Worm (Caenorhabditis elegans) whole organism, mixed stage, embryonic: ENCODE measurements around the gene C33F10.1.

Experiments used
- M03D4.4 ChIP-seq: sonication (generic microtip); optimal IDR thresholded peaks from 2 replicates; lab custom pipeline; 2017; ENCODE audit warnings: mild to moderate bottlenecking, missing genetic modification characterization, missing compliant biosample characterization
- bed-3 ChIP-seq: fragments of 200-800 bp; sonication (Bioruptor generic); optimal IDR thresholded peaks from 3 replicates; lab custom pipeline; 2018; ENCODE audit warnings: mild to moderate bottlenecking, missing genetic modification characterization, moderate library complexity, missing compliant biosample characterization
- blmp-1 ChIP-seq: fragments of 150-350 bp; optimal IDR thresholded peaks from 2 replicates; lab custom pipeline; 2014; ENCODE audit warnings: missing biosample characterization, missing genetic modification characterization
- ceh-43 ChIP-seq: fragments of 200-800 bp; sonication (Bioruptor generic); optimal IDR thresholded peaks from 2 replicates; lab custom pipeline; 2018; ENCODE audit warnings: mild to moderate bottlenecking, missing genetic modification characterization, moderate library complexity, missing compliant biosample characterization
- ceh-83 ChIP-seq: fragments of 200-800 bp; sonication (Bioruptor generic); optimal IDR thresholded peaks from 2 replicates; lab custom pipeline; 2018; ENCODE audit warnings: mild to moderate bottlenecking, missing genetic modification characterization, missing compliant biosample characterization
- ces-1 ChIP-seq: fragments of 150-350 bp; optimal IDR thresholded peaks from 2 replicates; lab custom pipeline; 2014; ENCODE audit warnings: missing biosample characterization, missing genetic modification reagents, missing genetic modification characterization
- cnd-1 ChIP-seq: fragments of 200-800 bp; sonication (Bioruptor generic); optimal IDR thresholded peaks from 2 replicates; lab custom pipeline; 2018; ENCODE audit warnings: mild to moderate bottlenecking, missing genetic modification characterization, missing compliant biosample characterization
- elt-1 ChIP-seq: sonication (generic microtip); optimal IDR thresholded peaks from 2 replicates; lab custom pipeline; 2017; ENCODE audit warnings: missing genetic modification characterization, mild to moderate bottlenecking, missing compliant biosample characterization, antibody characterized with exemption, moderate library complexity, borderline replicate concordance; ENCODE audit not compliant: insufficient read depth
- elt-3 ChIP-seq: fragments of 150-350 bp; optimal IDR thresholded peaks from 2 replicates; lab custom pipeline; 2014; ENCODE audit warnings: missing biosample characterization, missing genetic modification characterization
- flh-1 ChIP-seq: fragments of 200-800 bp; sonication (Bioruptor generic); optimal IDR thresholded peaks from 2 replicates; lab custom pipeline; 2018; ENCODE audit warnings: mild to moderate bottlenecking, missing genetic modification characterization, moderate library complexity, missing compliant biosample characterization
- ham-2 ChIP-seq: fragments of 200-800 bp; sonication (Bioruptor generic); optimal IDR thresholded peaks from 2 replicates; lab custom pipeline; 2018; ENCODE audit warnings: mild to moderate bottlenecking, missing genetic modification characterization, missing compliant biosample characterization
- hlh-1 ChIP-seq: fragments of 150-350 bp; optimal IDR thresholded peaks from 2 replicates; lab custom pipeline; 2014; ENCODE audit warnings: missing biosample characterization, missing genetic modification reagents, missing genetic modification characterization
- lin-13 ChIP-seq: fragments of 150-350 bp; optimal IDR thresholded peaks from 2 replicates; lab custom pipeline; 2014; ENCODE audit warnings: missing biosample characterization, missing genetic modification characterization
- lin-32 ChIP-seq: fragments of 200-800 bp; sonication (Bioruptor generic); optimal IDR thresholded peaks from 2 replicates; lab custom pipeline; 2018; ENCODE audit warnings: mild to moderate bottlenecking, missing genetic modification characterization, missing compliant biosample characterization
- lsy-2 ChIP-seq: fragments of 150-350 bp; optimal IDR thresholded peaks from 2 replicates; lab custom pipeline; 2014; ENCODE audit warnings: missing biosample characterization, missing genetic modification characterization
- mab-5 ChIP-seq: fragments of 150-350 bp; optimal IDR thresholded peaks from 2 replicates; lab custom pipeline; 2014; ENCODE audit warnings: missing biosample characterization, missing genetic modification characterization
- mep-1 ChIP-seq: fragments of 150-350 bp; optimal IDR thresholded peaks from 2 replicates; lab custom pipeline; 2017; ENCODE audit warnings: missing biosample characterization, missing genetic modification reagents, missing genetic modification characterization, inconsistent platforms
- mls-2 ChIP-seq: sonication (generic microtip); optimal IDR thresholded peaks from 2 replicates; lab custom pipeline; 2016; ENCODE audit warnings: mild to moderate bottlenecking, missing genetic modification characterization, moderate library complexity, missing compliant biosample characterization
- nhr-12 ChIP-seq: fragments of 150-350 bp; optimal IDR thresholded peaks from 2 replicates; lab custom pipeline; 2014; ENCODE audit warnings: missing biosample characterization, missing genetic modification characterization
- nhr-2 ChIP-seq: fragments of 150-350 bp; optimal IDR thresholded peaks from 2 replicates; lab custom pipeline; 2014; ENCODE audit warnings: missing biosample characterization, missing genetic modification characterization
- nhr-237 ChIP-seq: fragments of 150-350 bp; optimal IDR thresholded peaks from 2 replicates; lab custom pipeline; 2014; ENCODE audit warnings: missing biosample characterization, missing genetic modification characterization
- nhr-28 ChIP-seq: fragments of 150-350 bp; optimal IDR thresholded peaks from 2 replicates; lab custom pipeline; 2014; ENCODE audit warnings: missing biosample characterization, missing genetic modification characterization
- pha-4 ChIP-seq: fragments of 150-350 bp; optimal IDR thresholded peaks from 2 replicates; lab custom pipeline; 2018; ENCODE audit warnings: missing biosample characterization, missing genetic modification reagents, missing genetic modification characterization
- snpc-4 ChIP-seq: fragments of 150-350 bp; optimal IDR thresholded peaks from 2 replicates; lab custom pipeline; 2014; ENCODE audit warnings: missing biosample characterization, missing genetic modification characterization
- sptf-1 ChIP-seq: sonication (generic microtip); optimal IDR thresholded peaks from 2 replicates; lab custom pipeline; 2017; ENCODE audit warnings: mild to moderate bottlenecking, missing genetic modification characterization, moderate library complexity, missing compliant biosample characterization
- tbx-8 ChIP-seq: fragments of 200-800 bp; sonication (Bioruptor generic); optimal IDR thresholded peaks from 2 replicates; lab custom pipeline; 2018; ENCODE audit warnings: mild to moderate bottlenecking, missing genetic modification characterization, moderate library complexity, missing compliant biosample characterization
- unc-120 ChIP-seq: sonication (generic microtip); optimal IDR thresholded peaks from 2 replicates; lab custom pipeline; 2017; ENCODE audit warnings: missing genetic modification characterization, missing compliant biosample characterization; ENCODE audit not compliant: poor library complexity, severe bottlenecking
- unc-39 ChIP-seq: fragments of 150-350 bp; optimal IDR thresholded peaks from 2 replicates; lab custom pipeline; 2014; ENCODE audit warnings: missing biosample characterization, missing genetic modification characterization
- zip-8 ChIP-seq: fragments of 150-350 bp; optimal IDR thresholded peaks from 2 replicates; lab custom pipeline; 2014; ENCODE audit warnings: missing biosample characterization, missing genetic modification characterization
- ztf-11 ChIP-seq: fragments of 150-350 bp; optimal IDR thresholded peaks from 2 replicates; lab custom pipeline; 2014; ENCODE audit warnings: missing biosample characterization, missing genetic modification characterization

C33F10.1 gene

ce11 chrII:4874335-4874861 lies 39.6 kb downstream of the C33F10.1 start, which contains the start of gene F11G11.15:
TSS of gene F11G11.15 (plus strand) at chrII:4874845.
- TF ChIP-seq M03D4.4 (no peak), cnd-1 (tag; lab: Kevin White, UChicago) (no peak), nhr-237 (tag; lab: Kevin White, UChicago) (no peak), ztf-11 (tag; lab: Kevin White, UChicago) (no peak), lin-32 (no peak), ceh-83 (GFP tag; lab: Kevin White, UChicago) (no peak), pha-4 (tag; lab: Kevin White, UChicago) (no peak), blmp-1 (no peak), nhr-28 (tag; lab: Kevin White, UChicago) (no peak), ham-2 (no peak), nhr-2 (tag; lab: Kevin White, UChicago) (no peak)

DNA sequence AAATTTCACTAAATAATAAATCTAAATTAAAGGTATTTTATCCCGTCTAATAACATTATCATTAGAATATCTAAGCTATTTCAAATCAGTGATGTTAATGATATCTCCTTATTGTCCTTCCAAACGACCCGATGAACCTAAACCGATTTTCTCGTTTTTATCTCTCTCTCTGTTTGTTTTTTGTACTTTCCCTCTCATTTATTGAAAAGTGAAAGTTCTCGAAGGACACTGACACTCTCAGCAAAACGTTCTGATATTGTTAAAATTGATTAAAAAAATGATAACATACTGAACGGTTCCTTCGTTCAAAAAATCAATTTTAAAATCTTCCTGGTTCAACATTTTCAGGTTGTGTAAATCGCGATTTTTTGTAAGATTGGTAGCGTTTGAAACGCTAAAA lies 41.3 kb downstream of the C33F10.1 start, which contains the start of gene F11G11.13:
TSS of gene F11G11.13 (minus strand) at position 89 of the 400 bp plus-strand sequence.
- TF ChIP-seq nhr-2 (tag; lab: Kevin White, UChicago) (no peak), flh-1 (GFP tag; lab: Kevin White, UChicago) (no peak), nhr-237 (tag; lab: Kevin White, UChicago) (no peak), lsy-2 (tag; lab: Kevin White, UChicago) (no peak), bed-3 (no peak)
- TF ChIP-seq, all 35 proteins: peak for 0

ce11 chrII:4879629-4880028 lies 44.8 kb downstream of the C33F10.1 start, which contains the start of gene gst-6:
TSS of gene gst-6 (plus strand) at chrII:4879891.
- TF ChIP-seq zip-8 (tag; lab: Kevin White, UChicago) (no peak), flh-1 (GFP tag; lab: Kevin White, UChicago) (no peak), nhr-2 (tag; lab: Kevin White, UChicago) (no peak), ceh-43 (no peak), lin-13 (tag; lab: Kevin White, UChicago) (no peak), tbx-8 (no peak), nhr-28 (tag; lab: Kevin White, UChicago) (no peak), unc-39 (tag; lab: Kevin White, UChicago) (no peak), mls-2 (tag; lab: Kevin White, UChicago) (no peak), nhr-12 (tag; lab: Kevin White, UChicago) (no peak), sptf-1 (tag; lab: Kevin White, UChicago) (no peak), cnd-1 (tag; lab: Kevin White, UChicago) (no peak), snpc-4 (no peak), elt-1 (tag; lab: Kevin White, UChicago) (no peak), elt-3 (no peak), ham-2 (no peak), M03D4.4 (no peak), nhr-237 (tag; lab: Kevin White, UChicago) (no peak), ztf-11 (tag; lab: Kevin White, UChicago) (no peak)

DNA sequence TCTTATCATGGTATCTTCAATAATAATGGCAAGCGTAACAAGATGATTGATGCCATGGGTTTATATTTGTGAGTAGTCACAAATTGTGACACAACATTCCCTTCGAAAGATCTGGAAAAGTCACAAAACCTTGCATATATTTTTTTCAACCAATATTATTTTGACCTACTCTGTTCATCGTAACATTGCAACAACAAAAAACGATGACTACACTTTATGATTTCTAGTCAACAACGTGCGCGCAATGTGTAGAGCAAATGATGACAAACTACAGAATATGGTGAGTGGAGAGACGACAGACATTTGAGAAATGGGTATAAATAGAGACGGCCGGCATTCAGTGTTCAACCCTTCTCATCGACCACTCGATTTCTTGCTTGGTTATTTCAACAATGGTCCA lies 46.9 kb downstream of the C33F10.1 start, which contains the start of gene gst-7:
TSS of gene gst-7 (plus strand) at position 336 of the 400 bp plus-strand sequence.
- peak; percentile 31 for TF ChIP-seq pha-4 (tag; lab: Kevin White, UChicago)
- TF ChIP-seq lsy-2 (tag; lab: Kevin White, UChicago), result no peak

DNA sequence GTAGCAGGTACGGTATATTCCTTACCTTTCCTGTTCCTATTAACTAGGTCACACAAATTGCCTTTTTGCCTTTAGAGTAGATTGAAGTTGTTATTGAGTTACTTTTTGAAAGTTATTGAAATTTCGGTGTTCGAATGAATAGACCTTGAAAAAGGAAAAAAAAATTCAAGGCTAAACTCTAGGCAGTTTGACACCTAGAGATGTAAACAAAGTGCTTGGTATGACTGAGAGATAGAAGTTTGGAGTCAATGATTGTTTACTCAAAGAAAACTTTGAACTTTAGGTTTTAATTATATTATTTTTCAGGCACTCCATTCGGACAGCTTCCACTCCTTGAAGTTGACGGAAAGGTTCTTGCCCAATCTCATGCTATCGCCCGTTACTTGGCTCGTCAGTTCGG lies 47.7 kb downstream of the C33F10.1 start:
- TF ChIP-seq sptf-1 (tag; lab: Kevin White, UChicago), result no peak
- TF ChIP-seq zip-8 (tag; lab: Kevin White, UChicago), result no peak
- TF ChIP-seq mab-5, result no peak

DNA sequence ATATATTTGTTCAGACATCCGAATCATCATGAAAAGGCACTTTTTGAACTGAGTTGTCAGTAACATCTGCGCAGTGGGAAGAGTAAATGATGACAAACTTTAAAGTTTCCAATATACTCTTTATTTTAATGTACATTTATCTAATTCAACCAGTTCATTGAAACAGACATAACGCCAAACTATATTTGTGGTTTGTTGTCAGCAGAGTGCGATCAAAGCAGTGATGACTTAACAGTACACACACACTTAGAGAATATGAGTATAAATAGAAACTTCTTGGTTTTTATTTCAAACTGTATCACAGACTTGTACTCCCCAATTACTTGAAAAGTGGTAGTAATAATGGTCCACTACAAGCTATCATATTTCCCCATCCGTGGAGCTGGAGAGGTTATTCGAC lies 48.6 kb downstream of the C33F10.1 start, which contains the start of gene gst-8:
TSS of gene gst-8 (plus strand) at position 301 of the 400 bp plus-strand sequence.
- TF ChIP-seq ham-2, result no peak
- no peak for TF ChIP-seq zip-8 (tag; lab: Kevin White, UChicago)
- no peak for TF ChIP-seq mep-1 (tag; lab: Kevin White, UChicago)
- TF ChIP-seq elt-3, result no peak
- TF ChIP-seq bed-3, result no peak
- TF ChIP-seq lin-32, result no peak
- TF ChIP-seq unc-120 (tag; lab: Kevin White, UChicago), result no peak
- no peak for TF ChIP-seq nhr-12 (tag; lab: Kevin White, UChicago)
- TF ChIP-seq ces-1 (GFP tag; lab: Kevin White, UChicago), result no peak
- no peak for TF ChIP-seq lsy-2 (tag; lab: Kevin White, UChicago)
- TF ChIP-seq hlh-1 (tag; lab: Kevin White, UChicago), result no peak
